Fruit fly (Drosophila melanogaster): Measurements from ENCODE around the gene CG15020.

DNA sequence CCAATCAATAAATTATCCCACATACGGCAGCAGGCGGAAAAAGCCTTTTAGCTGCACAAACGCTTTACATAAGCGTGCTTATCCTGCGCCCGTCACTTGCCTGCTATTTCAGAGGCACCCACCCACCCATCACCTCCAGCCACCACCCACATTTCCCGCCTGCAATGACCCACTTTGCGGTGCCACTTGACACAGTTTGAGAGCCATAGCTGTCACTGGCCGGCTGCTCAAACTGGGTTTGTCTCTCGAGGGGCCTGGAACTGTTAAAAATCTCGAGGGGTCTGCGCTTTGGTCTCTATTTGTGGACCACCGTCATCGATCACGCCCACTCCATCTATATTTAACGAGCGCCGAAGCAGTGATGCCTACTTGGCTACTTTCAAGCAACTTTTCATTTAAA, 49.5 kb upstream of the CG15020 start:
- TF ChIP-seq CTCF (optimal IDR thresholded peaks at IDR 0.05) (no peak), CG8478 (optimal IDR thresholded peaks at IDR 0.05) (no peak)

Data from S2 (cell line).